Worm (Caenorhabditis elegans): Measurements from ENCODE around the gene srh-252.

The srh-252 gene

ce11 chrV:17248915-17249314 is 25.7 kb upstream of the srh-252 start, which contains the start of gene clec-243:
Gene clec-243, minus strand, starts transcription at chrV:17249015.
- TF ChIP-seq nhr-120 (GFP tag; IDR thresholded peaks at IDR 0.05) (no peak), mxl-1 (tag; optimal IDR thresholded peaks at IDR 0.05) (no peak), nfyb-1 (GFP tag; IDR thresholded peaks at IDR 0.05) (no peak), hrde-1 (tag; optimal IDR thresholded peaks at IDR 0.05; ENCODE audit: borderline replicate concordance) (no peak), zim-3 (tag; optimal IDR thresholded peaks at IDR 0.05) (no peak), mes-4 (tag; optimal IDR thresholded peaks at IDR 0.05) (no peak), madf-6 (GFP tag; IDR thresholded peaks at IDR 0.05) (no peak), B0035.1 (tag; optimal IDR thresholded peaks at IDR 0.05) (no peak)

ce11 chrV:17245406-17245805 is 22.2 kb upstream of the srh-252 start, which contains the start of gene clec-242:
Gene clec-242, minus strand, starts transcription at chrV:17245506.
- no peak for TF ChIP-seq athp-1 (tag; optimal IDR thresholded peaks at IDR 0.05)
- TF ChIP-seq egrh-3 (GFP tag; IDR thresholded peaks at IDR 0.05) = no peak
- TF ChIP-seq mcd-1 (GFP tag; IDR thresholded peaks at IDR 0.05) = no peak
- TF ChIP-seq ztf-18 (tag; optimal IDR thresholded peaks at IDR 0.05) = no peak
- TF ChIP-seq ztf-26 (tag; optimal IDR thresholded peaks at IDR 0.05) = no peak
- no peak for TF ChIP-seq madf-6 (GFP tag; IDR thresholded peaks at IDR 0.05)
- no peak for TF ChIP-seq lag-1 (GFP tag; IDR thresholded peaks at IDR 0.05)

- TF ChIP-seq rec-8 (tag; optimal IDR thresholded peaks at IDR 0.05) (no peak), F57C9.4 (tag; optimal IDR thresholded peaks at IDR 0.05) (no peak), mel-28 (tag; optimal IDR thresholded peaks at IDR 0.05; ENCODE audit: borderline replicate concordance) (no peak), ztf-22 (GFP tag; optimal IDR thresholded peaks at IDR 0.05) (no peak), Y95B8A.8 (GFP tag; IDR thresholded peaks at IDR 0.05) (no peak), sdz-38 (tag; optimal IDR thresholded peaks at IDR 0.05) (no peak), ceh-58 (GFP tag; IDR thresholded peaks at IDR 0.05) (no peak), unc-130 (GFP tag; optimal IDR thresholded peaks at IDR 0.05) (no peak), lin-40 (tag; optimal IDR thresholded peaks at IDR 0.05) (no peak), akir-1 (GFP tag; optimal IDR thresholded peaks at IDR 0.05) (no peak), nfya-2 (GFP tag; IDR thresholded peaks at IDR 0.05) (no peak)
Measured at ce11 chrV:17243016-17243415, 19.8 kb upstream of the srh-252 start.

ce11 chrV:17242552-17242951 is 19.3 kb upstream of the srh-252 start, which contains the start of gene Y68A4B.3:
Gene Y68A4B.3, minus strand, starts transcription at chrV:17242652.
- TF ChIP-seq ztf-26 (tag; optimal IDR thresholded peaks at IDR 0.05) (no peak), lir-1 (GFP tag; conservative IDR thresholded peaks at IDR 0.05) (no peak), pbrm-1 (GFP tag; IDR thresholded peaks at IDR 0.05) (no peak), nfyb-1 (GFP tag; IDR thresholded peaks at IDR 0.05) (no peak), Y56A3A.18 (GFP tag; IDR thresholded peaks at IDR 0.05) (no peak), ztf-25 (GFP tag; IDR thresholded peaks at IDR 0.05) (no peak), attf-6 (GFP tag; IDR thresholded peaks at IDR 0.05) (no peak), ZK185.1 (tag; optimal IDR thresholded peaks at IDR 0.05; ENCODE audit: poor library complexity, severe bottlenecking) (no peak), lsy-27 (tag; optimal IDR thresholded peaks at IDR 0.05; ENCODE audit: borderline replicate concordance, insufficient read depth) (no peak), rec-8 (tag; optimal IDR thresholded peaks at IDR 0.05) (no peak), mes-4 (tag; optimal IDR thresholded peaks at IDR 0.05) (no peak), nfya-1 (tag; optimal IDR thresholded peaks at IDR 0.05; ENCODE audit: borderline replicate concordance, insufficient read depth) (no peak), ceh-40 (GFP tag; IDR thresholded peaks at IDR 0.05) (no peak), madf-8 (GFP tag; conservative IDR thresholded peaks at IDR 0.05) (no peak)
